Fruit fly (Drosophila melanogaster): ENCODE measurements around the gene wor.

The wor gene

DNA sequence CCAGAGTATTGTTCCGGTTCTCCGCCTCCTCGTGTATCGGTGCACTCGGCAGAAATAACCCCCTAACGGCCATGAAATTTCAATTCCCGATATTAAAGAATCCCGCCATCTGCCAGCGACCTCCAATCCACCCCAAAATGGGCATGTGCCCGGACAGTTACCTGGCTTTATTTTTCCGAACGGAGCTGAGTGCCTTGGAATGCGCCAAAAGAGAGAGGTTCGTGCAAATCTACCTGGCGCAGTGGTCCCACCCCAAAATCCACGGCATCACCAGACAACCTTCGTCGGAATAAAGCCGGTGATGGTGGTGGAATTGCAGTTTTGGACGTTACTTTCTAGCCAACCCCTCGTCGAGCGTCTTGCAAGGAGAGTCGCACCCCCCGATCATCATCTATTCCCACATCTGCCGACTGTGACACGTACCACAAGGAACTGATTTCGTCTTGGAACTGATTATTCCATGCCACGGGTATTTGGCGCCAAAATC is 1.4 kb upstream of the wor start:
- TF ChIP-seq Myc (optimal IDR thresholded peaks at IDR 0.05) (no peak), Sp1 (GFP tag; optimal IDR thresholded peaks at IDR 0.05) (no peak), CrebA (GFP tag; optimal IDR thresholded peaks at IDR 0.05; ENCODE audit: borderline replicate concordance) (no peak), sv (GFP tag; optimal IDR thresholded peaks at IDR 0.05) (no peak), psq (GFP tag; optimal IDR thresholded peaks at IDR 0.05) (no peak), sage (GFP tag; optimal IDR thresholded peaks at IDR 0.05) (no peak), jim (GFP tag; optimal IDR thresholded peaks at IDR 0.05) (no peak), pan (optimal IDR thresholded peaks at IDR 0.05) (no peak), Dif (GFP tag; optimal IDR thresholded peaks at IDR 0.05; ENCODE audit: partially characterized antibody) (no peak), br (GFP tag; optimal IDR thresholded peaks at IDR 0.05) (no peak)

DNA sequence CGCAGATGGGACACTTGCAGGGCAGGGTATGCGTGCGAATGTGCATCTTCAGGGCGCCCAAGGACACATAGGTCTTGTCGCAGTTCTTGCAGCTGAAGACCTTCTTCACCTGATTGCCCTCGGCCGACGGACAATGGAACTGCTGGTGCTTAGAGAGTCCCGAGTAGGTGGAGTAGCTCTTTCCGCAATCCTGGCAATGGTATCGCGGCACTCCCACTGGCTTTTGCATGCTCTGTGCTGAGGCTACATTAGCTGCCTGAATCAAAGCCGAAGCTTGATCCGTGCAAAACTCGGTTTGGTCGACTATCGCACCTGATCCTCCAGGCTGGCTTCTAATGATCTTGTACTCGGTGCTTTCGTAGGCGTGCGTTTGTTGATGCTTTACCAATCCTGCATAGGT is 1.2 kb downstream of the wor start:
- no peak for TF ChIP-seq Abd-B (GFP tag; optimal IDR thresholded peaks at IDR 0.05)
- TF ChIP-seq woc (GFP tag; optimal IDR thresholded peaks at IDR 0.05), result no peak
- TF ChIP-seq brk (GFP tag; optimal IDR thresholded peaks at IDR 0.05), result no peak

DNA sequence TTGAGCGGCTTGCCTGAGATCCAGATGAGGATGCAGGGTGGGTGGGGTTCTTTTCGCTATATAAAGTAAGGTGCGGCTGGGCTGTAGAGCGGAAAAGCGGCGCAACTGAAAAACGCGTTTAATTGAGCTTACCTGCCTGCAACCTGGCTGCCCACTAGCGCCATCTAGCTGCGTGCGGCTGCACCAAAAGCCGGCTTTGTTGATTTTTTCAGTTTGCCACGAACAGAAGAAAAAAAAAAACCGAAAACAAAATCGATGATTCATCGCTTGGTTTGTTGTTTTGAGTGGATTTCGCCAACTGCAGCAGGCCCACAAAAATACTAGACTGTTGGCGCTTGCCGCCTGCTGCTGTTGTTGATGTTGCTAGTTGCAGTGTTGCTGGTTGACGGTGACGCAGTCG is 2.9 kb downstream of the wor start:
- TF ChIP-seq usp (GFP tag; optimal IDR thresholded peaks at IDR 0.05) (no peak), Rel (GFP tag; optimal IDR thresholded peaks at IDR 0.05) (no peak), Rel (tag; optimal IDR thresholded peaks at IDR 0.05) (no peak), ey (GFP tag; optimal IDR thresholded peaks at IDR 0.05) (no peak), Hr83 (GFP tag; optimal IDR thresholded peaks at IDR 0.05; ENCODE audit: poor library complexity, severe bottlenecking) (no peak), GATAd (GFP tag; optimal IDR thresholded peaks at IDR 0.05) (no peak)

dm6 chr2L:15418261-15418660 is 7.1 kb downstream of the wor start, which contains the start of gene CG44869:
Gene CG44869, minus strand, starts transcription at chr2L:15418361.
- TF ChIP-seq Rel (GFP tag; optimal IDR thresholded peaks at IDR 0.05) (no peak), Rel (tag; optimal IDR thresholded peaks at IDR 0.05) (no peak), br (GFP tag; optimal IDR thresholded peaks at IDR 0.05) (no peak), foxo (GFP tag; optimal IDR thresholded peaks at IDR 0.05) (no peak)

- TF ChIP-seq Vsx2 (GFP tag; optimal IDR thresholded peaks at IDR 0.05; ENCODE audit: partially characterized antibody) (no peak), rgr (GFP tag; optimal IDR thresholded peaks at IDR 0.05) (peak; percentile 91), Dfd (GFP tag; optimal IDR thresholded peaks at IDR 0.05) (no peak), Hnf4 (GFP tag; optimal IDR thresholded peaks at IDR 0.05) (peak; percentile 86), Abd-B (GFP tag; optimal IDR thresholded peaks at IDR 0.05) (no peak), Rel (GFP tag; optimal IDR thresholded peaks at IDR 0.05) (peak; percentile 19), Rel (tag; optimal IDR thresholded peaks at IDR 0.05) (peak; percentile 79), psq (GFP tag; optimal IDR thresholded peaks at IDR 0.05) (peak; percentile 91), HLH106 (tag; optimal IDR thresholded peaks at IDR 0.05) (peak; percentile 96), ey (GFP tag; optimal IDR thresholded peaks at IDR 0.05) (peak; percentile 78), woc (GFP tag; optimal IDR thresholded peaks at IDR 0.05) (peak; percentile 85), foxo (GFP tag; optimal IDR thresholded peaks at IDR 0.05) (peak in 1 of 2 experiments; percentile 92), brk (GFP tag; optimal IDR thresholded peaks at IDR 0.05) (peak; percentile 96), dsf (GFP tag; optimal IDR thresholded peaks at IDR 0.05; ENCODE audit: borderline replicate concordance) (peak; percentile 43), br (GFP tag; optimal IDR thresholded peaks at IDR 0.05) (peak; percentile 80), fru (GFP tag; optimal IDR thresholded peaks at IDR 0.05) (peak; percentile 90), dl (GFP tag; optimal IDR thresholded peaks at IDR 0.05; ENCODE audit: insufficient read depth in 1 of 2, partially characterized antibody in 2 of 2) (no peak), Jra (GFP tag; optimal IDR thresholded peaks at IDR 0.05) (peak; percentile 89), Sp1 (GFP tag; optimal IDR thresholded peaks at IDR 0.05) (peak; percentile 94), CG9705 (GFP tag; optimal IDR thresholded peaks at IDR 0.05) (peak; percentile 89), Myc (optimal IDR thresholded peaks at IDR 0.05) (no peak), CrebA (GFP tag; optimal IDR thresholded peaks at IDR 0.05; ENCODE audit: borderline replicate concordance) (no peak), dmrt93B (GFP tag; optimal IDR thresholded peaks at IDR 0.05) (peak; percentile 68), OdsH (GFP tag; optimal IDR thresholded peaks at IDR 0.05) (peak; percentile 92), sage (GFP tag; optimal IDR thresholded peaks at IDR 0.05) (peak; percentile 63), Hr83 (GFP tag; optimal IDR thresholded peaks at IDR 0.05; ENCODE audit: poor library complexity, severe bottlenecking) (no peak), tai (GFP tag; optimal IDR thresholded peaks at IDR 0.05) (peak; percentile 73), h (GFP tag; optimal IDR thresholded peaks at IDR 0.05) (peak; percentile 90), CG32264 (GFP tag; optimal IDR thresholded peaks at IDR 0.05) (peak; percentile 52)
Measured at dm6 chr2L:15414068-15414467, 11.3 kb downstream of the wor start.

Measured in whole organism, wandering third instar larva.